Worm (Caenorhabditis elegans): Measurements from ENCODE around the gene col-106.

col-106 gene

DNA sequence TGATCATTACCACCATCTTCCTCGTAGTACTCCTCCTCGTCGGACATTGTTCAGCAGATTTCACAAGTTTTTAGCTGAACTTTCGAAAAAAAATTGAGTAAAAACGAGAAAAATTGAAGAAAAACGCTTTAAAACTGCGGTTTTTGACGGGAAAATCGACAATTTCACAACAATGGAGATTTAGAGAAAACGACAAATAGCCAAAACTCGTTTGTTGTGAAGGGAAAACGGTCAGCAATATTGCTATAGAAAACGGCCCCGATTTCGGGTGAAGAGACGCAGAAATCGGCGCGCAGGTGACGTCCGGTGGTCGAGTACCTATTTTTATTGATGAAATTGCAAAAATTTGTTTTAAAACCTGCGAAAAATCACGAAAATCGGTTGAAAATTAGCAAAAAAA lies 14.7 kb downstream of the col-106 start, which contains the start of gene clp-7:
Gene clp-7, minus strand, starts transcription at position 47 of the 400 bp plus-strand sequence.
- TF ChIP-seq klf-2 (GFP tag; conservative IDR thresholded peaks at IDR 0.05): no peak
- TF ChIP-seq cog-1 (tag; optimal IDR thresholded peaks at IDR 0.05): no peak
- no peak for TF ChIP-seq ztf-29 (GFP tag; IDR thresholded peaks at IDR 0.05)
- no peak for TF ChIP-seq tab-1 (GFP tag; IDR thresholded peaks at IDR 0.05)
- no peak for TF ChIP-seq T22C8.4 (GFP tag; IDR thresholded peaks at IDR 0.05)
- no peak for TF ChIP-seq ref-1 (GFP tag; conservative IDR thresholded peaks at IDR 0.05)
- TF ChIP-seq flt-1 (GFP tag; IDR thresholded peaks at IDR 0.05): no peak
- no peak for TF ChIP-seq ztf-23 (GFP tag; IDR thresholded peaks at IDR 0.05)
- TF ChIP-seq med-1 (GFP tag; optimal IDR thresholded peaks at IDR 0.05; ENCODE audit: insufficient read depth): no peak

ce11 chrIV:1443997-1444678 lies 16.4 kb downstream of the col-106 start:
- TF ChIP-seq ztf-23 (GFP tag; IDR thresholded peaks at IDR 0.05): no peak
- TF ChIP-seq T22C8.4 (GFP tag; IDR thresholded peaks at IDR 0.05): peak; percentile 35; the same call in 1 of the 2 replicates

DNA sequence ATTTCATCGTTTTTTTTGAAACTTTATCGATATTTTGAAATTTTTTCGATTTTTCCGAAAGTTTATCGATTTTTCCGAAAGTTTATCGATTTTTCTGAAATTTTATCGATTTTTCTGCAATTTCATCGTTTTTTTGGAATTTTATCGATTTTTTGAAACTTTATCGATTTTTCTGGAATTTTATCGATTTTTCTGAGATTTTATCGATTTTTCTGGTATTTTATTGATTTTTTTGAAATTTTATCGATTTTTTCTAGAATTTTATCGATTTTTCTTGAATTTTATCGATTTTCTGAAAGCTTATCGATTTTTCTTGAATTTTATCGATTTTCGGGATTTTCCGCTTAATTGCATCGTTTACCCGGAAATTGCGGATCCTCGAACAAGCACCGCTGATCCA lies 17.1 kb downstream of the col-106 start:
- TF ChIP-seq ztf-23 (GFP tag; IDR thresholded peaks at IDR 0.05) (no peak), ztf-29 (GFP tag; IDR thresholded peaks at IDR 0.05) (no peak), cog-1 (tag; optimal IDR thresholded peaks at IDR 0.05) (no peak), T22C8.4 (GFP tag; IDR thresholded peaks at IDR 0.05) (peak; percentile 95), flt-1 (GFP tag; IDR thresholded peaks at IDR 0.05) (no peak), med-1 (GFP tag; optimal IDR thresholded peaks at IDR 0.05; ENCODE audit: insufficient read depth) (no peak)

ce11 chrIV:1437625-1438024 lies 23.0 kb downstream of the col-106 start:
- no peak for TF ChIP-seq klf-2 (GFP tag; conservative IDR thresholded peaks at IDR 0.05)
- TF ChIP-seq T22C8.4 (GFP tag; IDR thresholded peaks at IDR 0.05): peak; percentile 37; the same call in 1 of the 2 replicates
- no peak for TF ChIP-seq tab-1 (GFP tag; IDR thresholded peaks at IDR 0.05)

ce11 chrIV:1435159-1435558 lies 25.4 kb downstream of the col-106 start:
- TF ChIP-seq cog-1 (tag; optimal IDR thresholded peaks at IDR 0.05) (no peak), T22C8.4 (GFP tag; IDR thresholded peaks at IDR 0.05) (peak; percentile 97)

DNA sequence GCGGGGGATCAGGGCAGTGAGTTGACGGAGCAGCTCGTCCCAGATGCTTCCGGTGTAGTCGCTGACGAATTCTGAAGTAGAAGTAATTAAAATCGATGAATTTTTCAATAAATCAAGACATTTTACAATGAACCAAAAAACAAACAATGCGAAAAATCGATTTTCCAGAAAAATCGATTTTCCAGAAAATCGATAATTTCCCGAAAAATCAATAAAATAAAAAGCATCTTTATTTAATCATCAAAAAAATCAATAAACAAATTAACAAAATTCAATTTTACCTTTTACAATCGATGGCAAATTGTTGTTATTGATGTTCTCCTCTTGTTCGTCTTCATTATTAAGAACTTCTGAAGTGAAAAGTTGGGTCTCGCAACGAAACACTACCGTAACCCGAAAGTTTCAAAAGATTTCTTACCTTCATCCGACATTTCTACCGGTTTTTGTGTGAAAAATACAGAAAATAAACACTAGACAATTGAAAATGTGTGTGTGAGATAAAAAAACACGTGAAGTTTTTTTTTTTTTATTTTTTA lies 26.0 kb downstream of the col-106 start, which contains the start of gene clp-6:
Gene clp-6, minus strand, starts transcription at position 486 of the 536 bp plus-strand sequence.
- TF ChIP-seq klf-2 (GFP tag; conservative IDR thresholded peaks at IDR 0.05): no peak
- TF ChIP-seq T22C8.4 (GFP tag; IDR thresholded peaks at IDR 0.05): peak; percentile 68

- TF ChIP-seq T22C8.4 (GFP tag; IDR thresholded peaks at IDR 0.05): 0 out of 2 replicates have a peak, but pooled peaks have one; percentile 48
- TF ChIP-seq klf-2 (GFP tag; conservative IDR thresholded peaks at IDR 0.05): no peak
Measured at ce11 chrIV:1433978-1434377, 26.6 kb downstream of the col-106 start.

DNA sequence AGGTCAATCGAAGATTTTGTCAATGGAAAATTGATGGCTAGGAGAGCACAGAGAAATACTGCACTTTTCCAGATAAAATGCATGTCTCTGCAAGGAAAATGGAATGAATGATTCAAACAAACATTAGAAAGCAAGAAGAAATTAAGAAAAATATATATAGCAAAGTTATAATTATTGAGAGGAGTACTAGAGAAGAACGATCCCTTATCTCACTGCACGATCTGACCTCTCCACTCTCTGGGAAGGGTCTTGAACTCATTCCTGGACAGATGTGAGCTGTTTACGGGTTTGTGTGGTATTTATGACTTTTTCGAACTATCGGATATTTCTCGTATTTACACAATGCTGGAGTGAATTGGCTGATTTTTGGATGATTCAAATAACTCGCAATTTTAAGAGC lies 30.3 kb downstream of the col-106 start, which contains the start of gene Y77E11A.23:
Gene Y77E11A.23, minus strand, starts transcription at position 107 of the 400 bp plus-strand sequence.
- TF ChIP-seq ztf-23 (GFP tag; IDR thresholded peaks at IDR 0.05): no peak
- TF ChIP-seq med-1 (GFP tag; optimal IDR thresholded peaks at IDR 0.05; ENCODE audit: insufficient read depth): no peak
- no peak for TF ChIP-seq tab-1 (GFP tag; IDR thresholded peaks at IDR 0.05)
- no peak for TF ChIP-seq flt-1 (GFP tag; IDR thresholded peaks at IDR 0.05)
- TF ChIP-seq ztf-29 (GFP tag; IDR thresholded peaks at IDR 0.05): no peak
- no peak for TF ChIP-seq cog-1 (tag; optimal IDR thresholded peaks at IDR 0.05)
- no peak for TF ChIP-seq klf-2 (GFP tag; conservative IDR thresholded peaks at IDR 0.05)
- TF ChIP-seq T22C8.4 (GFP tag; IDR thresholded peaks at IDR 0.05): no peak
- TF ChIP-seq ref-1 (GFP tag; conservative IDR thresholded peaks at IDR 0.05): no peak

DNA sequence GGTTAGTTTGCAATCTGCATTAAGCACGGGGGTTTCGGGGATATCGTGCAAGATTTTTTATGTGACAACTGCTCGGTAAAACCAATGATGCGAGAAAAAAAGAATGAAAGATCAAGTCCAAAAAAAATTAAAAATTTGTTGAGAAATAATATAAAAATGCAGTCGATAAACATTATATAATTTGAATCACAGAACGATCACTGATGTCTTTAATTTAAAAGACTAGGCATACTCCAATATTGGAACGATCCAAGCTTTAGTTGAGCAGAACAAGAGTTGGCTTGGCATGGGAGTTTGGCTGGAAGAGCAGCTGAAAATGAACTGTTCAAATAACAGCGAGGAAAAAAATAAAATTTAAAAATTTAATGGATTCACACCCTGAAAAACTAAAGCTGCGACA lies 33.3 kb downstream of the col-106 start, which contains the start of gene clec-171:
Gene clec-171, minus strand, starts transcription at position 101 of the 400 bp plus-strand sequence.
- no peak for TF ChIP-seq ztf-23 (GFP tag; IDR thresholded peaks at IDR 0.05)
- no peak for TF ChIP-seq flt-1 (GFP tag; IDR thresholded peaks at IDR 0.05)
- no peak for TF ChIP-seq T22C8.4 (GFP tag; IDR thresholded peaks at IDR 0.05)
- TF ChIP-seq cog-1 (tag; optimal IDR thresholded peaks at IDR 0.05): no peak
- no peak for TF ChIP-seq tab-1 (GFP tag; IDR thresholded peaks at IDR 0.05)
- no peak for TF ChIP-seq klf-2 (GFP tag; conservative IDR thresholded peaks at IDR 0.05)

DNA sequence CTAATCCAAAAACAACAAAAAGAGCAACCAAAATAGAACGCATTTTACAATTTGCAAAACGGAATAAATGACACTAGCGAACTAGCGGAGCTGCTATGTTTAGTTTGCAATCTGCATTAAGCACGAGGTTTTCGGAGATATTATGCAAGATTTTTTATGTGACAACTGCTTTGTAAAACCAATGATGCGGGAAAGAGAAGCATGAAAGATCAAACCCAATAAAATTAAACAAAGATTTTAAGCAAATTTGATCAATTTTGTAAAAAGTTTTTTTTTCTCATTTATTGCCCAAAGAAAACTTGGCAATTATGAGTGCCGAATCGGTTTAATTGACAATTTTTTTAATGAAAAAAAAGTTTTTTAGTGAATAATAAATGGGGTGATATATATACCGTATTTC lies 35.6 kb downstream of the col-106 start, which contains the start of gene Y77E11A.8:
Gene Y77E11A.8, minus strand, starts transcription at position 101 of the 400 bp plus-strand sequence.
- TF ChIP-seq ztf-29 (GFP tag; IDR thresholded peaks at IDR 0.05) (no peak), klf-2 (GFP tag; conservative IDR thresholded peaks at IDR 0.05) (no peak), ztf-23 (GFP tag; IDR thresholded peaks at IDR 0.05) (no peak)

ce11 chrIV:1420603-1421002 lies 40.0 kb downstream of the col-106 start, which contains the start of gene jtr-1:
jtr-1 (plus strand) TSS chrIV:1420929.
- no peak for TF ChIP-seq ztf-29 (GFP tag; IDR thresholded peaks at IDR 0.05)
- TF ChIP-seq ref-1 (GFP tag; conservative IDR thresholded peaks at IDR 0.05): no peak
- TF ChIP-seq flt-1 (GFP tag; IDR thresholded peaks at IDR 0.05): no peak
- TF ChIP-seq med-1 (GFP tag; optimal IDR thresholded peaks at IDR 0.05; ENCODE audit: insufficient read depth): no peak
- TF ChIP-seq klf-2 (GFP tag; conservative IDR thresholded peaks at IDR 0.05): no peak
- TF ChIP-seq cog-1 (tag; optimal IDR thresholded peaks at IDR 0.05): no peak
- TF ChIP-seq tab-1 (GFP tag; IDR thresholded peaks at IDR 0.05): no peak
- no peak for TF ChIP-seq ztf-23 (GFP tag; IDR thresholded peaks at IDR 0.05)
- TF ChIP-seq T22C8.4 (GFP tag; IDR thresholded peaks at IDR 0.05): no peak
